Worm (Caenorhabditis elegans) whole organism, L2 larva: ENCODE measurements around the gene str-93.

ENCODE experiments used
- F13H6.1 ChIP-seq: sonication (generic microtip); optimal IDR thresholded peaks from 2 replicates; lab custom pipeline; 2016; ENCODE audit warnings: missing genetic modification characterization, missing compliant biosample characterization
- ama-1 ChIP-seq: fragments of 150-350 bp; optimal IDR thresholded peaks from 2 replicates; lab custom pipeline; 2018; ENCODE audit warnings: inconsistent platforms
- lin-13 ChIP-seq: fragments of 150-350 bp; optimal IDR thresholded peaks from 2 replicates; lab custom pipeline; 2014; ENCODE audit warnings: missing biosample characterization, missing genetic modification reagents, missing genetic modification characterization

ce11 chrV:17624906-17625305 lies 48.3 kb downstream of the str-93 start, which contains the start of gene F57G4.11:
- TF ChIP-seq lin-13 (GFP tag; lab: Kevin White, UChicago) (no peak), ama-1 (lab: Kevin White, UChicago) (no peak), F13H6.1 (tag; lab: Kevin White, UChicago) (no peak)
